Worm (Caenorhabditis elegans) whole organism, dauer: ENCODE measurements around the gene T21B4.15.
"Not testable (repeated sequence)": the region's sequence is repeated elsewhere in the genome, so short reads cannot be mapped to it uniquely, and the experiment has no call there.

ENCODE experiments used
- unc-62 ChIP-seq: sonication (generic microtip); optimal IDR thresholded peaks from 2 replicates; lab custom pipeline; 2017; ENCODE audit warnings: missing biosample characterization, missing genetic modification reagents, missing genetic modification characterization

T21B4.15 gene

DNA sequence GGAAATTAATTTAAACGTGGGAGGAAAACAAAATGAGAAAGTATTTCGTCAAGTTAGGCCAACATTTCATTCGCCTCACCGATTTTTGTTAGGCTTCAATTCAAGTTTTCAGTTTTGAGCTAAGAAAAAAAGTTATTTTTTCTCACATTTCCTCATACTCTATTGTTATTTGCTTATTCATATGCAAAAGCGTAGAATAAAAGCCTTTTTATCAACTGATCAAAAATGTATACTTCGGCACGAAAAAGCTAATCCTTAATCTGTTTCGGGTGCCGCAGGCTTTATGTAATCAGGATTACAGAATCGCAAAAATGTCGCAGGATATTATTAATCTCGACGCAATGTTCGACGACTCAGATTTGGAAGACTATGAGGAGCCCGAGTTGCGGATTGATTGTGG lies at the start of gene T21B4.15:
TSS of gene T21B4.15 (plus strand) at position 301 of the 400 bp plus-strand sequence.
- no peak for TF ChIP-seq unc-62 (GFP tag; lab: Kevin White, UChicago)

DNA sequence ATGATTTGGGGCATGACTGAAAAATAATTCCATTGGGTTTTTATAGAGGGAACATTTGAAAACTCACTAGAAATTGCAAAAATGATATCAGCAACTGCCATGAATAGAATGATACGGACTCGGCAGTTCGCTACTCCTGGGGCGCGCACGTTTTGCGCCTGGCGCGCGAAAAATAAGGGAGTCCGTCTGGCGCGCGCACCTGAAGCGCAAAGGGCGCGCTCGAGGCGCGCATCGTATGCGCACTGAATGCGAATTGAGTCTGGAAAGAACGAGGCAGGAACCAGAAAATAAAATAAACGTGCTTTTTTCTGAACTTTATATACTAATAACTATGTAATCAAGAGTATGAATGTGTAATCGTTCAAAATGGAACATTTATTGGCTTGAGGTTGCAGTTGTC lies 48.8 kb upstream of the T21B4.15 start, which contains the start of gene Y57A10C.10:
TSS of gene Y57A10C.10 (minus strand) at position 101 of the 400 bp plus-strand sequence.
- not testable (repeated sequence) for TF ChIP-seq unc-62 (GFP tag; lab: Kevin White, UChicago)

- TF ChIP-seq unc-62 (GFP tag; lab: Kevin White, UChicago), result no peak
Measured at ce11 chrII:12444679-12445376, 45.2 kb upstream of the T21B4.15 start, which contains the start of the genes W05H5.1 and pitr-6. W05H5.1 (minus strand) TSS chrII:12444779. pitr-6 (plus strand) TSS chrII:12445326.

- TF ChIP-seq unc-62 (GFP tag; lab: Kevin White, UChicago), result no peak
Measured at ce11 chrII:12448241-12448640, 41.8 kb upstream of the T21B4.15 start, which contains the start of gene srh-27. srh-27 (plus strand) TSS chrII:12448541.

DNA sequence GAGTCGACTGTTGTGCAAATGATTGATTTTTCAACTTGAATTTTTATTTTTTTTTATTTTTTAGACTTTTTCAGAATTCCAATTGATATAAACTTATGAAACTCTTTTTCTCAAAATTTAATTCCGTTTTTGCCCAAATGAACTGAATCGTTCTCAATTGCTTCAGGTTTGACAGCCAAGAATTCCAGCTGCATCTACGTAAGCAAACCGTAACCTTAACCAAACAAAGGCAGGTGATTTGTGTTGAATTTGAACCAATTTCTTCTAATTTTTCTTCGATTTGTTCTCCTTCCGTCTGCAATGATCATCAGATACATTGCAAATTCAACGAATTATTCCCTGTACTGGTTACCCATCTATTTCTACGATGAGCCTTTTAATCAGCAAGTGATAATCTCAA lies 40.2 kb upstream of the T21B4.15 start, which contains the start of gene sre-34:
TSS of gene sre-34 (plus strand) at position 301 of the 400 bp plus-strand sequence.
- TF ChIP-seq unc-62 (GFP tag; lab: Kevin White, UChicago), result no peak

ce11 chrII:12452754-12453352 lies 37.1 kb upstream of the T21B4.15 start, which contains the start of the genes sre-35 and sre-33:
sre-35 (minus strand) TSS chrII:12452854.
sre-33 (plus strand) TSS chrII:12453302.
- TF ChIP-seq unc-62 (GFP tag; lab: Kevin White, UChicago), result no peak

DNA sequence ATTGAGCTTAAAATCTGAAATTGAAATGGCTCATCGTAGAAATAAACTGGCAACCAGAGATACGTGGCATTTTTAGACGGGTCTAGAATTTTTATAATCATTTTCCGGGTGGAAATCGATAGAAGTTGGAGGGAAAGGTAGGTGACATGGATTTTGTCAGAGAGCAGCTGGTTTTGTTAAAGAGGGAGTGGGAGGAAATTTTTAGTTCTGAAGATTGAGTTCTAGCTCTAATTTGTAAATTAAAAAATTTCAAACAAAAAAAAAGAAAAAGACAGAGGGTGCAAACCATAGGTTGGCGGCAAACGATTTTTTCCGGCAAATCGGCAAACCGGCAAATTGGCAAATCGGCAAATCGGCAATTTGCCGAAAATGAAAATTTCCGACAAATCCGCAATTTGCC lies 33.4 kb upstream of the T21B4.15 start, which contains the start of gene sre-32:
TSS of gene sre-32 (minus strand) at position 101 of the 400 bp plus-strand sequence.
- no peak for TF ChIP-seq unc-62 (GFP tag; lab: Kevin White, UChicago)

DNA sequence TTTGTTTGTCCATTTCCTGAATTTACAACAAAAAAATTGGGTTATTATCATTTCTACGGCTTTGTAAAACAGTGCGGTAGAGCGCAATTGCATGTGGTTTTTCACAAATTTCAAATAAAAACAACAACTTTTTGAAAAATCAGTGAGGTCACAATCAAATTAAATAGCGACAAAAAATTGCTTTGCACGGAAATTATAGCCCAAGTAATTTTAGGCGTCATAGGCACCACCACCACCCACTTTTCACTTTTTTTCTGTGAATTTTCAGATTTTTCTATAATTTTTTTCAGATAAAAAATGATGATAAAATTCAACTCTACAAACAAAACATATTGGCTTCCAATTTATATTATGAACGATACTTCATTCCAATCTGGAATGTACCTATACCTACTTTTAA lies 32.7 kb upstream of the T21B4.15 start, which contains the start of gene sre-38:
TSS of gene sre-38 (plus strand) at position 301 of the 400 bp plus-strand sequence.
- TF ChIP-seq unc-62 (GFP tag; lab: Kevin White, UChicago), result no peak

- no peak for TF ChIP-seq unc-62 (GFP tag; lab: Kevin White, UChicago)
Measured at ce11 chrII:12459422-12459821, 30.6 kb upstream of the T21B4.15 start, which contains the start of gene tag-281. tag-281 (plus strand) TSS chrII:12459761.

- no peak for TF ChIP-seq unc-62 (GFP tag; lab: Kevin White, UChicago)
Measured at ce11 chrII:12460602-12461453, 29.2 kb upstream of the T21B4.15 start, which contains the start of gene tag-280. tag-280 (plus strand) TSS chrII:12460652.

ce11 chrII:12462244-12462643 lies 27.8 kb upstream of the T21B4.15 start, which contains the start of gene F15A4.2:
F15A4.2 (plus strand) TSS chrII:12462544.
- no peak for TF ChIP-seq unc-62 (GFP tag; lab: Kevin White, UChicago)

DNA sequence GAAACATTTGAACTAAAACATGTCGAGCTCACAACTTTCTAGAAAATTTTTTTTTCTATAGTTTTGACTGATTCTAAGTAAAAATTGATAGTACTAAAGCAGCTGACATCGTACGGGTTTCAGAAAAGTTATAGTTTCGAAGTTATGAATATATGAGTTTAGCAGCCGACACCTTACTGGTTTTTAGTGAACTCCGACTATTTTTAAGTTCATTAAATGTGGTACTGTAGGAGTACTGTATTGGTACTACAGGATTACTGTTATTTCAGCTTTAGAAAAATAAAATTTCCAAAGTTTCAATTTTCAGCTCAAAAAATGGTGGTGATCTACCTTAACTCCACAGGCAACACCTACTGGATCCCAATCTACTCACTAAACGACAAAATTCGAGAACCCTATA lies 24.4 kb upstream of the T21B4.15 start, which contains the start of gene sre-37:
TSS of gene sre-37 (plus strand) at position 301 of the 400 bp plus-strand sequence.
- TF ChIP-seq unc-62 (GFP tag; lab: Kevin White, UChicago), result no peak

DNA sequence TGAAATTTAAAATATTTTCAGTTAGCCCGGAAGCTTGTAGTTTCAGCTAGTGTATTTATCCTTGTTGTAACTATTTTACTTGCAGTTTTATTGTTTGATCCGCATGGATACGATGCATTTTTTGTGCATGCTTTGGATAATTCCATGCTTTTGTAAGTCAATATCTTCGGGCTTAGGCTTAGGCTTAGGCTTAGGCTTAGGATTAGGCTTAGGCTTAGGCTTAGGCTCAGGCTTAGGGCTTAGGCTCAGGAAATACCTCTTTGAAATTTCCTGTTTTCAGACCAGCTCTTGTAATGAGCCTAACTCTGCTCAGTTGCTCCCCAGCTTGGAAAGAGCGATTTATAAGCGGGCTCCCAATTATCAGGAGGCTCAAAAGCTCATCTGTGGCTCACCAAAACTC lies 23.0 kb upstream of the T21B4.15 start, which contains the start of gene srg-16:
TSS of gene srg-16 (plus strand) at position 87 of the 400 bp plus-strand sequence.
- TF ChIP-seq unc-62 (GFP tag; lab: Kevin White, UChicago), result no peak

DNA sequence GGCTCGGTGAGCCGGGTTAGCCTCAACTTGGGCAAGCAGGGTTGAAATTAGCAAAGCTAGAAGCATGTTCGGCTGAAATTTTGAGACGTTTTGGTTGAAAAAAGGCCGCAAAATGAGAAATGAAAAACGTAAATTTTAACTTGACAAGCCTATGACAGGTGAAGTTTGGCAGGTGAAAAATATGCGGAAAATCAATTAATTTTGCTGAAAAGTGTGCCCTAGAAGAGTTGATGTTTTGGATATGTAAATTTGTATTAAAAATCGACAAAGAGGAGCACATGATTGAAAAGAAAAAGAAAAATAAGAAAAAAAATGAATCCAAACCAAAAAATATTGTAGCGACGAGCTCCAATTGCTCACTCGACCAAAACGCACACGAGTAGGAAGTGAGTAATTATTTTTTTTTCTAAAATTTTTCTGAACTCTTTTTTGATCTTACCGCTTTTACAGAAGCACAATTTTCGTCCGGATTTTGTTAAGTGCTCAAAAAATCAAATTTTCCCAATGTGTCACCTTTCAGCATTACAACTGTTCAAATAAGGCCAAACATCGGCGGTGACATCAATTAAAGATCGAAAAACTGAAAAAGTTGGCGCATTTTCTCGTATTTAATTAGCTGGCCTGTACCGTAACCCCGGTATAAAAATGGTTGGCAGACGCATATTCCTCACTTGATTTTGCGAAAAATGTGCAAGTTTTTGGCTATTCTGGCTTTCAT lies 18.7 kb upstream of the T21B4.15 start, which contains the start of the genes F15A4.5 and phat-8:
TSS of gene F15A4.5 (minus strand) at position 101 of the 718 bp plus-strand sequence.
TSS of gene phat-8 (plus strand) at position 668 of the 718 bp plus-strand sequence.
- no peak for TF ChIP-seq unc-62 (GFP tag; lab: Kevin White, UChicago)
